Fruit fly (Drosophila melanogaster) whole organism, embryonic: ENCODE data around the gene CG8319.

Experiments used
- Bdp1 ChIP-seq: fragments of 200-800 bp; sonication (Bioruptor generic); optimal IDR thresholded peaks from 3 replicates; lab custom pipeline; 2016; ENCODE audit warnings: missing biosample characterization, missing genetic modification characterization
- Blimp-1 ChIP-seq: fragments of 200-800 bp; sonication (Bioruptor generic); optimal IDR thresholded peaks from 3 replicates; lab custom pipeline; 2018; ENCODE audit warnings: missing biosample characterization, missing genetic modification characterization, mild to moderate bottlenecking, moderate library complexity, missing genetic modification reagents
- CG10979 ChIP-seq: fragments of 200-800 bp; sonication (Bioruptor generic); optimal IDR thresholded peaks from 2 replicates; lab custom pipeline; 2018; ENCODE audit warnings: missing biosample characterization, mild to moderate bottlenecking, missing genetic modification characterization, moderate library complexity
- CG2202 ChIP-seq: fragments of 200-800 bp; sonication (Bioruptor generic); optimal IDR thresholded peaks from 2 replicates; lab custom pipeline; 2018; ENCODE audit warnings: missing biosample characterization, mild to moderate bottlenecking, missing genetic modification characterization
- Hsf ChIP-seq: fragments of 200-800 bp; sonication (Bioruptor generic); optimal IDR thresholded peaks from 3 replicates; lab custom pipeline; 2016; ENCODE audit warnings: missing biosample characterization, missing genetic modification characterization
- NfI ChIP-seq: fragments of 200-800 bp; sonication (Bioruptor generic); optimal IDR thresholded peaks from 3 replicates; lab custom pipeline; 2018; ENCODE audit warnings: missing biosample characterization, mild to moderate bottlenecking, missing genetic modification characterization, moderate library complexity
- exex ChIP-seq: fragments of 200-800 bp; sonication (Bioruptor generic); optimal IDR thresholded peaks from 4 replicates; lab custom pipeline; 2018; ENCODE audit warnings: missing biosample characterization, mild to moderate bottlenecking, missing genetic modification characterization, moderate library complexity
- ham ChIP-seq: fragments of 200-800 bp; sonication (Bioruptor generic); IDR thresholded peaks from 2 replicates; pipeline ENCODE4 v1.3.6; 2022; ENCODE audit warnings: missing biosample characterization, missing genetic modification characterization

DNA sequence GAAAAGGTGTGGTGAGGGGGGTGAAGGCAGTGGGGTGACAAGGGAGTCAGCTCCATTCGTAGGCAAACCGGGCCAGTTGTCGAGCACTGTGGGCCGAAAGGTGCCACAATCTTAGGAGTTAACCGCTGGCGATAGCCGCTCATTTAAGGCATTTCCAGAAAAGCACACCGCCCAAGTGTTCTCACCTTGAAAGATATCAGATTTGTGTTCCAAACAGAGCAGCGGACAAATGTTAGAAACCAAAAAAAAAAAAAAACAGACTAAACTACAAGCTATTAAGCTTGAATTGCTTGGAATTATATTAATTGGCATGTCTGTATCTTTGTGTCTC lies 32.9 kb upstream of the CG8319 start:
- TF ChIP-seq CG10979 (tag; lab: Kevin White, UChicago) (no peak), Blimp-1 (GFP tag; lab: Kevin White, UChicago) (no peak), ham (GFP tag; lab: Robert Waterston, UW) (no peak), exex (tag; lab: Kevin White, UChicago) (no peak), CG2202 (tag; lab: Kevin White, UChicago) (no peak), Bdp1 (GFP tag; lab: Kevin White, UChicago) (no peak), Hsf (no peak), NfI (GFP tag; lab: Kevin White, UChicago) (no peak)
